4 worm cellular contexts compared by ENCODE assay signal in the genomic region with DNA sequence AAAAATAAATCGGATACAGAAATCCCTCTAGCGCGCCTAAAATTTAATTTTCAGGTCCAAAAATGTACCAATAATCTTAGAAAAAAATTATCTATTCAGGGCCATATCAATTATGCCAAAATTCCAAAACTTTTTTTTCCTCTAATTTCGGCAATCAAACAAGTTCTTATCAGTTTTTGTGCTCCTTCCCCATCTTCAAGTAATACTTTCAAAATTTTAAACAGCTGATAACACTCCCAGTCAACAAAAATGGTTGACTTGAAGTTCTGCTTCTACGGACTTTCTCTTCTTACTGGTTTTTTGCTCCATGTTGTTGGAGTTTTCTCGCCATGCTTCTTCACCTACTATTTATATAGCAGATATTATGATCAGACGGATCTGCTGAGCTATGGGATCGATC.
TF ChIP-seq lines count a peak whose summit lies in the region.

A gene (plus strand): TSS at position 223 of the 400 bp plus-strand sequence.

TF ChIP-seq in whole organism, L2 larva, 48 proteins besides CTCF, POLR2A, EP300 and RAD21:
- TF ChIP-seq peb-1 (tag; optimal IDR thresholded peaks at IDR 0.05; lab: Kevin White, UChicago): no peak
- TF ChIP-seq fos-1 (tag; optimal IDR thresholded peaks at IDR 0.05; lab: Kevin White, UChicago): peak; percentile 37

TF ChIP-seq in whole organism, L3 larva, 47 proteins besides CTCF, POLR2A, EP300 and RAD21:
- TF ChIP-seq aly-2 (tag; optimal IDR thresholded peaks at IDR 0.05; lab: Kevin White, UChicago): no peak
- TF ChIP-seq snpc-4 (tag; optimal IDR thresholded peaks at IDR 0.05; lab: Kevin White, UChicago): no peak
- no peak for TF ChIP-seq tbx-2 (tag; optimal IDR thresholded peaks at IDR 0.05; lab: Kevin White, UChicago)
- peak; percentile 65 for TF ChIP-seq elt-2 (tag; optimal IDR thresholded peaks at IDR 0.05; lab: Kevin White, UChicago)

TF ChIP-seq in whole organism, L4 larva, 104 proteins besides CTCF, POLR2A, EP300 and RAD21:
- no peak for TF ChIP-seq set-16 (GFP tag; IDR thresholded peaks at IDR 0.05; lab: Robert Waterston, UW)
- peak; percentile 56 for TF ChIP-seq pqm-1 (tag; optimal IDR thresholded peaks at IDR 0.05; lab: Kevin White, UChicago)
- TF ChIP-seq aha-1 (tag; lab: Kevin White, UChicago): peak; percentile 11
- TF ChIP-seq tag-97 (GFP tag; IDR thresholded peaks at IDR 0.05; lab: Robert Waterston, UW): no peak
- no peak for TF ChIP-seq zip-2 (tag; optimal IDR thresholded peaks at IDR 0.05; lab: Kevin White, UChicago)
- no peak for TF ChIP-seq madf-5 (GFP tag; IDR thresholded peaks at IDR 0.05; lab: Robert Waterston, UW)
- peak; percentile 16 for TF ChIP-seq nhr-28 (tag; optimal IDR thresholded peaks at IDR 0.05; lab: Kevin White, UChicago)
- no peak for TF ChIP-seq daf-16 (GFP tag; optimal IDR thresholded peaks at IDR 0.05; lab: Kevin White, UChicago)
- TF ChIP-seq daf-16 (tag; optimal IDR thresholded peaks at IDR 0.05; lab: Kevin White, UChicago): peak; percentile 51
- no peak for TF ChIP-seq T20F7.1 (GFP tag; optimal IDR thresholded peaks at IDR 0.05; lab: Kevin White, UChicago)

TF ChIP-seq in whole organism, young adult, 124 proteins besides CTCF, POLR2A, EP300 and RAD21:
- TF ChIP-seq nhr-80 (tag; optimal IDR thresholded peaks at IDR 0.05; lab: Kevin White, UChicago) (peak; percentile 20), ztf-6 (GFP tag; IDR thresholded peaks at IDR 0.05; lab: Robert Waterston, UW) (no peak)
